Fruit fly (Drosophila melanogaster): ENCODE measurements around the gene Vps15.

Vps15 gene

DNA sequence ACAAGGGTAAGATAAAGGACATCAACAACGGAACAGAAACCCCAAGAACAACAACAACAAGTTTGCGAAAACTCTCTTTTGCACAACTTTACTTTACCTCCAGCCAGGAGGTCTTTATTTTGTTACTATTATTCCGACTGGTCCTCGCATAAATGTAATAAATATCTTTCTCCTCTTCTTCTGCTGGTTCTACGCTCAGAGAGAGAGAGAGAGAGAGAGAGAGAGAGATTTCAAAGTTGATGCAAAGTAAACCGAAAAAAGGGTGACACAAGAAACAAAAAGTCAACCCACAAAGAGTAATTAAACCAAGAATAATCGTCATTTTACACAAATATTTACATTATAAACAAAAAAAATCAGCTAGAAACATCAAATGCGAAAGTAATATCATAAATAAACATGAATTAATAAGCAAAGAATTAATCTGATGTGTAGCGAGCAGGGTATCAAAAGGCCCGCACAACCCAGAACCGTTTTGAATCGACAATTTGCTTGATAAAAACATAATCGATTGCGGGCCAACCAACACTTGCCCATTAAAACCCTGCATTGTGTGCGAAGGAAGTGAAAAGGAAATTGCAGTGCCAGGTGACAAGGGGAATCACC, 15.6 kb downstream of the Vps15 start (continued):
- TF ChIP-seq Xrp1 (GFP tag; IDR thresholded peaks at IDR 0.05) (peak; percentile 54), row (GFP tag; IDR thresholded peaks at IDR 0.05) (peak; percentile 65), NfI (GFP tag; optimal IDR thresholded peaks at IDR 0.05) (no peak), CG11247 (GFP tag; IDR thresholded peaks at IDR 0.05) (no peak), Chrac-16 (GFP tag; optimal IDR thresholded peaks at IDR 0.05) (peak; percentile 5), gem (tag; optimal IDR thresholded peaks at IDR 0.05) (peak; percentile 59), Hr51 (GFP tag; optimal IDR thresholded peaks at IDR 0.05) (peak in 1 of 2 experiments; percentile 18), Asciz (GFP tag; optimal IDR thresholded peaks at IDR 0.05) (peak; percentile 22), eve (GFP tag; optimal IDR thresholded peaks at IDR 0.05) (peak in 1 of 2 experiments; percentile 10), CG15514 (GFP tag; optimal IDR thresholded peaks at IDR 0.05) (peak; percentile 2), dmrt99B (tag; optimal IDR thresholded peaks at IDR 0.05) (no peak), CG3995 (GFP tag; optimal IDR thresholded peaks at IDR 0.05) (no peak), CG10274 (GFP tag; optimal IDR thresholded peaks at IDR 0.05) (peak; percentile 64), wdn (GFP tag; IDR thresholded peaks at IDR 0.05) (no peak), Trl (optimal IDR thresholded peaks at IDR 0.05) (peak; percentile 62 to 77), Trl (GFP tag; optimal IDR thresholded peaks at IDR 0.05) (no peak), CG18599 (GFP tag; optimal IDR thresholded peaks at IDR 0.05) (peak; percentile 7), Six4 (GFP tag; optimal IDR thresholded peaks at IDR 0.05) (peak; percentile 3), D19A (tag; optimal IDR thresholded peaks at IDR 0.05) (peak; percentile 67), bcd (GFP tag; optimal IDR thresholded peaks at IDR 0.05) (peak; percentile 6), sisA (GFP tag; IDR thresholded peaks at IDR 0.05) (no peak), CG30403 (GFP tag; optimal IDR thresholded peaks at IDR 0.05) (peak; percentile 27), CG10979 (tag; optimal IDR thresholded peaks at IDR 0.05) (peak; percentile 25), CG2120 (GFP tag; optimal IDR thresholded peaks at IDR 0.05) (peak; percentile 38), CG1233 (GFP tag; optimal IDR thresholded peaks at IDR 0.05) (no peak), dati (GFP tag; IDR thresholded peaks at IDR 0.05) (no peak), CG11504 (tag; optimal IDR thresholded peaks at IDR 0.05) (peak; percentile 43), ATbp (GFP tag; optimal IDR thresholded peaks at IDR 0.05) (peak; percentile 3), pzg (GFP tag; optimal IDR thresholded peaks at IDR 0.05) (no peak), CG3407 (GFP tag; optimal IDR thresholded peaks at IDR 0.05) (peak; percentile 20), unpg (GFP tag; optimal IDR thresholded peaks at IDR 0.05) (peak; percentile 37), CG11695 (GFP tag; IDR thresholded peaks at IDR 0.05) (no peak), CG11456 (GFP tag; IDR thresholded peaks at IDR 0.05) (no peak), CG12219 (GFP tag; optimal IDR thresholded peaks at IDR 0.05) (peak; percentile 19), CG15479 (GFP tag; optimal IDR thresholded peaks at IDR 0.05) (no peak), CG17361 (GFP tag; IDR thresholded peaks at IDR 0.05) (0 out of 3 replicates have a peak, but pooled peaks have one; percentile 10), h (optimal IDR thresholded peaks at IDR 0.05) (no peak), CG18262 (tag; optimal IDR thresholded peaks at IDR 0.05) (peak; percentile 28), D19B (GFP tag; optimal IDR thresholded peaks at IDR 0.05) (peak; percentile 89), CG1024 (GFP tag; IDR thresholded peaks at IDR 0.05) (no peak), lmd (GFP tag; IDR thresholded peaks at IDR 0.05) (peak; percentile 25; the same call in 1 of the 2 replicates), hkb (optimal IDR thresholded peaks at IDR 0.05) (no peak), hkb (GFP tag; IDR thresholded peaks at IDR 0.05) (peak; percentile 37; the same call in 1 of the 2 replicates), CG8924 (tag; optimal IDR thresholded peaks at IDR 0.05) (peak; percentile 20), H2.0 (GFP tag; IDR thresholded peaks at IDR 0.05) (0 out of 2 replicates have a peak, but pooled peaks have one; percentile 6), Pdp1 (GFP tag; optimal IDR thresholded peaks at IDR 0.05) (peak in 1 of 2 experiments; percentile 14), ewg (GFP tag; optimal IDR thresholded peaks at IDR 0.05) (peak; percentile 9), MBD-R2 (GFP tag; IDR thresholded peaks at IDR 0.05) (no peak), NFAT (GFP tag; IDR thresholded peaks at IDR 0.05) (no peak), slbo (GFP tag; IDR thresholded peaks at IDR 0.05) (peak; percentile 10; the same call in 1 of the 2 replicates)

Data from whole organism, embryonic.